Fruit fly (Drosophila melanogaster): Measurements from ENCODE around the gene CG3168.
A peak's percentile ranks its signal among the peaks of the same experiment; 100 is the strongest.

CG3168 gene

DNA sequence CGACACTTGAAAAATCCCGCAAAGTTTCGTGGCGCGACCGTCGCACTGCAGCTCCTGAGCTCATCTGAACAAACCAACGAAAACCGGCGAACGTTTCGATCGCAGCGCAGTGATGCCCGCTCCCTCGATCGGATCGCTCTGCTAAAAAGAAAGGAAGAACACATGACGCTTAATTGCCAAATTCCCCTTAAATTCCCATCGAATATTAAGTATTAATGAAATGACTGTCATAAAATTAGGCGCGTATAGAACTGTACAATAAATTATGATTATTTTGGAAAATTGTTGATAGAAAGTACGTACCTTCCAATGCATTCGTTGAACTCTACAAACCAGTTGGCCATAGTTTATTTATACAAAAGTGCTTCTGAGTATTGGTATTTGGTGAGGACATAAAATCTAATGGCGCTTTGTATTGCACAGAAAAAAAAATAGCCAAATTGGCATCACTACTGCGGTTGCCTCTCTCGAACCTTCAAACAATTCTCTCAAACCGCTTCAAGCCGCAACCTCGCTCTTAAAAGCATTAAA, 39.9 kb upstream of the CG3168 start, which contains the start of gene shf (continued):
- TF ChIP-seq pho (GFP tag; optimal IDR thresholded peaks at IDR 0.05), result no peak
- peak; percentile 90 for TF ChIP-seq Sry-β (GFP tag; optimal IDR thresholded peaks at IDR 0.05)
- TF ChIP-seq CG13424 (tag; optimal IDR thresholded peaks at IDR 0.05), result no peak
- no peak for TF ChIP-seq Dll (GFP tag; IDR thresholded peaks at IDR 0.05; ENCODE audit: partially characterized antibody)
- TF ChIP-seq CG10565 (GFP tag; optimal IDR thresholded peaks at IDR 0.05), result no peak
- peak; percentile 63 for TF ChIP-seq row (GFP tag; IDR thresholded peaks at IDR 0.05)
- TF ChIP-seq gce (GFP tag; IDR thresholded peaks at IDR 0.05), result no peak
- TF ChIP-seq CG30403 (GFP tag; optimal IDR thresholded peaks at IDR 0.05), result peak; percentile 25
- no peak for TF ChIP-seq Asciz (GFP tag; optimal IDR thresholded peaks at IDR 0.05)
- no peak for TF ChIP-seq Scr (GFP tag; IDR thresholded peaks at IDR 0.05; ENCODE audit: partially characterized antibody)
- TF ChIP-seq CG11504 (tag; optimal IDR thresholded peaks at IDR 0.05), result no peak
- TF ChIP-seq HmgZ (tag; optimal IDR thresholded peaks at IDR 0.05), result no peak
- TF ChIP-seq sr (GFP tag; IDR thresholded peaks at IDR 0.05), result no peak
- no peak for TF ChIP-seq h (optimal IDR thresholded peaks at IDR 0.05)
- no peak for TF ChIP-seq NC2β (GFP tag; optimal IDR thresholded peaks at IDR 0.05)
- TF ChIP-seq CG8924 (tag; optimal IDR thresholded peaks at IDR 0.05), result no peak
- no peak for TF ChIP-seq gt (GFP tag; IDR thresholded peaks at IDR 0.05)
- TF ChIP-seq Meics (GFP tag; optimal IDR thresholded peaks at IDR 0.05), result no peak
- TF ChIP-seq Dad (GFP tag; optimal IDR thresholded peaks at IDR 0.05), result no peak
- no peak for TF ChIP-seq tna (GFP tag; IDR thresholded peaks at IDR 0.05; ENCODE audit: partially characterized antibody)
- 0 out of 4 replicates have a peak, but pooled peaks have one; percentile 29 for TF ChIP-seq chinmo (GFP tag; IDR thresholded peaks at IDR 0.05; ENCODE audit: partially characterized antibody)
- no peak for TF ChIP-seq CG30020 (tag; optimal IDR thresholded peaks at IDR 0.05)
- TF ChIP-seq lilli (GFP tag; optimal IDR thresholded peaks at IDR 0.05), result no peak
- no peak for TF ChIP-seq hth (optimal IDR thresholded peaks at IDR 0.05)
- TF ChIP-seq CG2202 (tag; optimal IDR thresholded peaks at IDR 0.05), result no peak
- no peak for TF ChIP-seq Stat92E (GFP tag; optimal IDR thresholded peaks at IDR 0.05)
- no peak for TF ChIP-seq CG4820 (GFP tag; optimal IDR thresholded peaks at IDR 0.05)
- no peak for TF ChIP-seq CG15073 (GFP tag; optimal IDR thresholded peaks at IDR 0.05)
- TF ChIP-seq CG31388 (GFP tag; optimal IDR thresholded peaks at IDR 0.05), result no peak
- no peak for TF ChIP-seq sima (GFP tag; optimal IDR thresholded peaks at IDR 0.05)
- TF ChIP-seq sens (GFP tag), result peak; percentile 49
- TF ChIP-seq CG6175 (GFP tag; IDR thresholded peaks at IDR 0.05), result no peak
- TF ChIP-seq Med (GFP tag), result peak; percentile 15
- TF ChIP-seq CG2199 (GFP tag; IDR thresholded peaks at IDR 0.05), result no peak
- TF ChIP-seq luna (GFP tag; optimal IDR thresholded peaks at IDR 0.05), result no peak
- TF ChIP-seq vvl (GFP tag; IDR thresholded peaks at IDR 0.05), result 0 out of 2 replicates have a peak, but pooled peaks have one; percentile 20
- no peak for TF ChIP-seq CG13123 (GFP tag; optimal IDR thresholded peaks at IDR 0.05)
- no peak for TF ChIP-seq crc (GFP tag; optimal IDR thresholded peaks at IDR 0.05)
- peak; percentile 64 for TF ChIP-seq Ets65A (GFP tag)
- TF ChIP-seq zen2 (GFP tag; IDR thresholded peaks at IDR 0.05; ENCODE audit: partially characterized antibody), result no peak
- no peak for TF ChIP-seq salm (tag; optimal IDR thresholded peaks at IDR 0.05)
- TF ChIP-seq CG9932 (GFP tag; IDR thresholded peaks at IDR 0.05), result no peak
- no peak for TF ChIP-seq CG4424 (GFP tag; optimal IDR thresholded peaks at IDR 0.05)
- no peak for TF ChIP-seq grn (GFP tag; optimal IDR thresholded peaks at IDR 0.05)
- no peak for TF ChIP-seq CG17829 (tag; optimal IDR thresholded peaks at IDR 0.05)
- TF ChIP-seq sqz (GFP tag; optimal IDR thresholded peaks at IDR 0.05), result no peak
- TF ChIP-seq Ssrp (tag; optimal IDR thresholded peaks at IDR 0.05), result no peak
- TF ChIP-seq CG12942 (GFP tag; optimal IDR thresholded peaks at IDR 0.05), result no peak
- no peak for TF ChIP-seq CG11560 (tag; IDR thresholded peaks at IDR 0.05)
- TF ChIP-seq CG12391 (tag; optimal IDR thresholded peaks at IDR 0.05), result no peak
- TF ChIP-seq eve (GFP tag; optimal IDR thresholded peaks at IDR 0.05), result no peak
- no peak for TF ChIP-seq rib (GFP tag; IDR thresholded peaks at IDR 0.05)

All from whole organism, embryonic.